Worm (Caenorhabditis elegans): Measurements from ENCODE around the gene F21G4.3.

DNA sequence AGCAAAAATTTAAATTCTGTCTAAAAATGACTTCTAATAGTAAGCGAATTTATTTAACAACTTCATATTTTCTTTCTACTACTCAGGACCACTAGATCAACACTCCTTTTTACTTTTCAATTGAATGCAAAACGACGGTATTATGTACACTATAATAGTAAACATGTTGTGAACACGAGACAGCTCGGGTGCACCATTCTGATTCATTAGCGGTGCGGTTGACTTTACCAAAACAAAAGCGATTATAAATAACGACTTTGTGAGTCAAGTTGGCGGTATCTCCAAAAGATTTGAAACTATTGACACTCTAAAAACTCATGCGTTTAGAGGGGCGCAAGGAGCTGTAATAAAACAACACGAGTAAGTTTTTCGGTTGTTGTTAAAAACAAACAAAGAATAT is 45.6 kb downstream of the F21G4.3 start:
- TF ChIP-seq nhr-11 (tag; optimal IDR thresholded peaks at IDR 0.05) (no peak), mdl-1 (tag; optimal IDR thresholded peaks at IDR 0.05) (no peak), unc-62 (GFP tag; optimal IDR thresholded peaks at IDR 0.05) (no peak), lin-11 (tag; optimal IDR thresholded peaks at IDR 0.05) (no peak), nhr-10 (tag; optimal IDR thresholded peaks at IDR 0.05) (no peak), zag-1 (tag; optimal IDR thresholded peaks at IDR 0.05) (no peak), snpc-4 (tag; optimal IDR thresholded peaks at IDR 0.05) (no peak), unc-39 (tag; optimal IDR thresholded peaks at IDR 0.05) (no peak), ceh-82 (tag; optimal IDR thresholded peaks at IDR 0.05) (no peak), elt-1 (tag; optimal IDR thresholded peaks at IDR 0.05) (no peak), elt-3 (tag; optimal IDR thresholded peaks at IDR 0.05) (no peak)

Data from whole organism, L2 larva.